Worm (Caenorhabditis elegans) whole organism, L1 larva: ENCODE data around the gene sas-6.
A peak's percentile ranks its signal among the peaks of the same experiment; 100 is the strongest.

ENCODE experiments used
- C04F5.9 ChIP-seq: sonication (generic microtip); optimal IDR thresholded peaks from 2 replicates; lab custom pipeline; 2016; ENCODE audit warnings: missing genetic modification characterization, missing compliant biosample characterization
- C16A3.4 ChIP-seq: fragments of 150-350 bp; optimal IDR thresholded peaks from 2 replicates; lab custom pipeline; 2014; ENCODE audit warnings: missing biosample characterization, missing genetic modification characterization
- C34B4.2 ChIP-seq: sonication (generic microtip); optimal IDR thresholded peaks from 2 replicates; lab custom pipeline; 2017; ENCODE audit warnings: mild to moderate bottlenecking, missing genetic modification characterization, missing compliant biosample characterization
- F16B12.6 ChIP-seq: fragments of 150-350 bp; optimal IDR thresholded peaks from 2 replicates; lab custom pipeline; 2014; ENCODE audit warnings: missing biosample characterization, missing genetic modification characterization
- Y116A8C.19 ChIP-seq: sonication (generic microtip); optimal IDR thresholded peaks from 2 replicates; lab custom pipeline; 2016; ENCODE audit warnings: missing compliant biosample characterization, missing genetic modification characterization, borderline replicate concordance
- aha-1 ChIP-seq: fragments of 150-350 bp; optimal IDR thresholded peaks from 2 replicates; lab custom pipeline; 2014; ENCODE audit warnings: missing biosample characterization, missing genetic modification characterization
- alr-1 ChIP-seq: fragments of 200-800 bp; sonication (Bioruptor generic); optimal IDR thresholded peaks from 2 replicates; lab custom pipeline; 2018; ENCODE audit warnings: borderline replicate concordance, mild to moderate bottlenecking, missing genetic modification characterization, missing compliant biosample characterization
- aly-2 ChIP-seq: fragments of 150-350 bp; optimal IDR thresholded peaks from 2 replicates; lab custom pipeline; 2014; ENCODE audit warnings: missing biosample characterization, missing genetic modification characterization
- ama-1 ChIP-seq: fragments of 150-350 bp; optimal IDR thresholded peaks from 2 replicates; lab custom pipeline; 2014
- ceh-88 ChIP-seq: fragments of 200-800 bp; sonication (Bioruptor generic); IDR thresholded peaks from 2 replicates; pipeline ENCODE4 v1.3.6; 2022; ENCODE audit warnings: missing genetic modification characterization, missing compliant biosample characterization
- ceh-90 ChIP-seq: sonication (generic microtip); optimal IDR thresholded peaks from 2 replicates; lab custom pipeline; 2016; ENCODE audit warnings: missing genetic modification characterization, missing compliant biosample characterization
- ces-1 ChIP-seq: fragments of 150-350 bp; optimal IDR thresholded peaks from 2 replicates; lab custom pipeline; 2014; ENCODE audit warnings: missing biosample characterization, missing genetic modification reagents, missing genetic modification characterization
- dpl-1 ChIP-seq, 3 experiments: fragments of 150-350 bp in 2 of 3; sonication (generic microtip) in 1 of 3; optimal IDR thresholded peaks; 2 replicates each; lab custom pipeline; 2014 to 2017; ENCODE audit warnings: missing biosample characterization in 3 of 3, missing genetic modification characterization in 3 of 3, missing genetic modification reagents in 3 of 3
- dsc-1 ChIP-seq: sonication (generic microtip); optimal IDR thresholded peaks from 2 replicates; lab custom pipeline; 2016; ENCODE audit warnings: mild to moderate bottlenecking, missing genetic modification characterization, missing compliant biosample characterization
- efl-1 ChIP-seq, 4 experiments: fragments of 150-350 bp; optimal IDR thresholded peaks in 3 of 4; peaks in 1 of 4; 1 replicate in 1 of 4; 2 replicates in 3 of 4; lab custom pipeline; 2014; ENCODE audit warnings: missing biosample characterization in 2 of 4, missing genetic modification characterization in 2 of 4, missing genetic modification reagents in 2 of 4
- egl-13 ChIP-seq: sonication (generic microtip); optimal IDR thresholded peaks from 2 replicates; lab custom pipeline; 2016; ENCODE audit warnings: missing genotype, missing genetic modification reagents, missing genetic modification characterization, missing compliant biosample characterization
- elt-3 ChIP-seq, 6 experiments: fragments of 150-350 bp in 1 of 6; sonication (generic microtip); optimal IDR thresholded peaks; 2 replicates each; lab custom pipeline; 2017 to 2018; ENCODE audit warnings: missing biosample characterization in 6 of 6, missing genetic modification characterization in 6 of 6, inconsistent platforms in 1 of 6
- ets-5 ChIP-seq: fragments of 200-800 bp; sonication (Bioruptor generic); IDR thresholded peaks from 2 replicates; pipeline ENCODE4 v1.3.6; 2022; ENCODE audit warnings: missing genetic modification characterization, missing compliant biosample characterization
- fkh-10 ChIP-seq: sonication (generic microtip); optimal IDR thresholded peaks from 2 replicates; lab custom pipeline; 2017; ENCODE audit warnings: missing biosample characterization, missing genetic modification reagents, missing genetic modification characterization
- fkh-4 ChIP-seq: sonication (generic microtip); optimal IDR thresholded peaks from 2 replicates; lab custom pipeline; 2016; ENCODE audit warnings: missing compliant biosample characterization, missing genetic modification characterization, borderline replicate concordance
- fkh-8 ChIP-seq: sonication (generic microtip); optimal IDR thresholded peaks from 2 replicates; lab custom pipeline; 2016; ENCODE audit warnings: mild to moderate bottlenecking, missing genetic modification characterization, missing compliant biosample characterization
- fos-1 ChIP-seq: fragments of 150-350 bp; optimal IDR thresholded peaks from 2 replicates; lab custom pipeline; 2014; ENCODE audit warnings: missing biosample characterization, missing genetic modification characterization
- hlh-4 ChIP-seq: sonication (generic microtip); optimal IDR thresholded peaks from 2 replicates; lab custom pipeline; 2016; ENCODE audit warnings: mild to moderate bottlenecking, missing genetic modification characterization, missing compliant biosample characterization
- hpl-2 ChIP-seq: fragments of 150-350 bp; optimal IDR thresholded peaks from 2 replicates; lab custom pipeline; 2014; ENCODE audit warnings: missing biosample characterization, missing genetic modification reagents, missing genetic modification characterization
- irx-1 ChIP-seq: sonication (generic microtip); optimal IDR thresholded peaks from 2 replicates; lab custom pipeline; 2016; ENCODE audit warnings: missing genetic modification characterization, missing compliant biosample characterization
- jun-1 ChIP-seq: fragments of 150-350 bp; optimal IDR thresholded peaks from 2 replicates; lab custom pipeline; 2014; ENCODE audit warnings: missing biosample characterization, missing genetic modification reagents, missing genetic modification characterization
- lin-13 ChIP-seq: fragments of 150-350 bp; optimal IDR thresholded peaks from 2 replicates; lab custom pipeline; 2014; ENCODE audit warnings: missing biosample characterization, missing genetic modification reagents, missing genetic modification characterization
- lin-15B ChIP-seq: fragments of 150-350 bp; sonication (generic microtip); optimal IDR thresholded peaks from 3 replicates; lab custom pipeline; 2014; ENCODE audit warnings: missing biosample characterization, missing genetic modification characterization
- lin-35 ChIP-seq, 2 experiments: fragments of 150-350 bp; optimal IDR thresholded peaks; 2 replicates each; lab custom pipeline; 2014; ENCODE audit warnings: missing biosample characterization in 2 of 2, missing genetic modification characterization in 2 of 2, missing genetic modification reagents in 2 of 2
- mef-2 ChIP-seq: fragments of 150-350 bp; optimal IDR thresholded peaks from 2 replicates; lab custom pipeline; 2014; ENCODE audit warnings: missing biosample characterization, missing genetic modification characterization
- nhr-11 ChIP-seq: fragments of 150-350 bp; optimal IDR thresholded peaks from 2 replicates; lab custom pipeline; 2014; ENCODE audit warnings: missing biosample characterization, missing genetic modification characterization
- nhr-12 ChIP-seq: sonication (generic microtip); optimal IDR thresholded peaks from 2 replicates; lab custom pipeline; 2017; ENCODE audit warnings: missing biosample characterization, missing genetic modification characterization
- nhr-19 ChIP-seq: fragments of 200-800 bp; sonication (Bioruptor generic); conservative IDR thresholded peaks from 2 replicates; pipeline ENCODE4 v1.3.6; 2022; ENCODE audit warnings: missing genetic modification characterization, missing compliant biosample characterization
- nhr-237 ChIP-seq: fragments of 150-350 bp; optimal IDR thresholded peaks from 2 replicates; lab custom pipeline; 2014; ENCODE audit warnings: missing biosample characterization, missing genetic modification characterization
- nhr-28 ChIP-seq: fragments of 150-350 bp; optimal IDR thresholded peaks from 2 replicates; lab custom pipeline; 2014; ENCODE audit warnings: missing biosample characterization, missing genetic modification characterization
- nhr-47 ChIP-seq: sonication (generic microtip); optimal IDR thresholded peaks from 2 replicates; lab custom pipeline; 2016; ENCODE audit warnings: mild to moderate bottlenecking, missing genetic modification characterization, moderate library complexity, missing compliant biosample characterization
- nhr-76 ChIP-seq: sonication (generic microtip); optimal IDR thresholded peaks from 2 replicates; lab custom pipeline; 2017; ENCODE audit warnings: missing biosample characterization, missing genetic modification characterization
- nhr-77 ChIP-seq: fragments of 150-350 bp; optimal IDR thresholded peaks from 2 replicates; lab custom pipeline; 2014; ENCODE audit warnings: missing biosample characterization, missing genetic modification characterization
- nhr-85 ChIP-seq: sonication (generic microtip); peaks from one replicate; lab custom pipeline; 2016; ENCODE audit warnings: missing genetic modification characterization, inconsistent platforms, missing compliant biosample characterization
- nhr-90 ChIP-seq: sonication (generic microtip); optimal IDR thresholded peaks from 2 replicates; lab custom pipeline; 2016; ENCODE audit warnings: mild to moderate bottlenecking, missing genetic modification characterization, missing compliant biosample characterization; ENCODE audit not compliant: poor library complexity
- pag-3 ChIP-seq: sonication (generic microtip); optimal IDR thresholded peaks from 2 replicates; lab custom pipeline; 2017; ENCODE audit warnings: missing genetic modification characterization, mild to moderate bottlenecking, missing compliant biosample characterization, antibody characterized with exemption, borderline replicate concordance; ENCODE audit not compliant: insufficient read depth
- pax-3 ChIP-seq: fragments of 200-800 bp; sonication (Bioruptor generic); optimal IDR thresholded peaks from 2 replicates; lab custom pipeline; 2018; ENCODE audit warnings: mild to moderate bottlenecking, missing genetic modification characterization, moderate library complexity, missing compliant biosample characterization
- rnt-1 ChIP-seq: sonication (generic microtip); optimal IDR thresholded peaks from 2 replicates; lab custom pipeline; 2016; ENCODE audit warnings: mild to moderate bottlenecking, missing genetic modification characterization, moderate library complexity, missing compliant biosample characterization
- snpc-4 ChIP-seq: fragments of 150-350 bp; optimal IDR thresholded peaks from 2 replicates; lab custom pipeline; 2014; ENCODE audit warnings: missing biosample characterization, missing genetic modification characterization
- snu-23 ChIP-seq: sonication (generic microtip); optimal IDR thresholded peaks from 2 replicates; lab custom pipeline; 2016; ENCODE audit warnings: missing genetic modification characterization, missing compliant biosample characterization
- sptf-1 ChIP-seq: fragments of 150-350 bp; optimal IDR thresholded peaks from 2 replicates; lab custom pipeline; 2014; ENCODE audit warnings: missing biosample characterization, missing genetic modification characterization
- tbx-2 ChIP-seq: sonication (generic microtip); optimal IDR thresholded peaks from 2 replicates; lab custom pipeline; 2016; ENCODE audit warnings: missing genetic modification characterization, missing compliant biosample characterization
- unc-130 ChIP-seq: fragments of 150-350 bp; optimal IDR thresholded peaks from 2 replicates; lab custom pipeline; 2017; ENCODE audit warnings: missing biosample characterization, missing genetic modification characterization, inconsistent platforms
- unc-62 ChIP-seq: fragments of 150-350 bp; optimal IDR thresholded peaks from 2 replicates; lab custom pipeline; 2014; ENCODE audit warnings: missing biosample characterization, missing genetic modification reagents, missing genetic modification characterization
- unc-98 ChIP-seq: fragments of 200-800 bp; sonication (Bioruptor generic); IDR thresholded peaks from 2 replicates; pipeline ENCODE4 v1.3.6; 2022; ENCODE audit warnings: missing genetic modification characterization, missing compliant biosample characterization
- ztf-11 ChIP-seq, 2 experiments: sonication (generic microtip); optimal IDR thresholded peaks; 2 replicates each; lab custom pipeline; 2016 to 2017; ENCODE audit warnings: missing genetic modification characterization in 2 of 2, missing biosample characterization in 1 of 2, missing compliant biosample characterization in 1 of 2
- ztf-4 ChIP-seq: fragments of 150-350 bp; optimal IDR thresholded peaks from 2 replicates; lab custom pipeline; 2014; ENCODE audit warnings: missing biosample characterization, missing genetic modification characterization

The sas-6 gene

ce11 chrIV:13783237-13784012, 5.1 kb downstream of the sas-6 start, which contains the start of gene iscu-1 (continued):
- TF ChIP-seq alr-1 (tag; lab: Kevin White, UChicago): no peak
- no peak for TF ChIP-seq ama-1 (lab: Kevin White, UChicago)
- TF ChIP-seq nhr-90 (tag; lab: Kevin White, UChicago): peak; percentile 22
- TF ChIP-seq snu-23 (GFP tag; lab: Kevin White, UChicago): peak; percentile 59
- TF ChIP-seq nhr-28: no peak
- TF ChIP-seq hpl-2 (GFP tag; lab: Kevin White, UChicago): no peak
- no peak for TF ChIP-seq ces-1 (GFP tag; lab: Kevin White, UChicago)
- TF ChIP-seq sptf-1: no peak
- no peak for TF ChIP-seq nhr-76 (tag; lab: Kevin White, UChicago)
- TF ChIP-seq nhr-19 (GFP tag; lab: Robert Waterston, UW): no peak
- TF ChIP-seq aha-1: no peak
- peak; percentile 49 for TF ChIP-seq nhr-47 (tag; lab: Kevin White, UChicago)
- peak; percentile 21 to 59 (median 49) for TF ChIP-seq dpl-1 (GFP tag; optimal IDR thresholded peaks at IDR 0.05; lab: Kevin White, UChicago)
- TF ChIP-seq unc-98 (GFP tag; lab: Robert Waterston, UW): no peak
- TF ChIP-seq snpc-4 (tag; lab: Kevin White, UChicago): no peak
- peak; percentile 0 for TF ChIP-seq dsc-1 (tag; lab: Kevin White, UChicago)
- TF ChIP-seq nhr-237: no peak
- TF ChIP-seq unc-62 (GFP tag; lab: Kevin White, UChicago): no peak
- TF ChIP-seq lin-13 (GFP tag; lab: Kevin White, UChicago): peak; percentile 39
- no peak for TF ChIP-seq ztf-4 (tag; lab: Kevin White, UChicago)
- TF ChIP-seq lin-35 (GFP tag; optimal IDR thresholded peaks at IDR 0.05; lab: Kevin White, UChicago): peak; percentile 40 to 59
- peak; percentile 34 for TF ChIP-seq fkh-8 (tag; lab: Kevin White, UChicago)
- no peak for TF ChIP-seq nhr-77 (tag; lab: Kevin White, UChicago)
- TF ChIP-seq ets-5 (GFP tag; lab: Robert Waterston, UW): no peak
- no peak for TF ChIP-seq fkh-10
- no peak for TF ChIP-seq mef-2 (tag; lab: Kevin White, UChicago)
- peak in 1 of 6 experiments; percentile 13 for TF ChIP-seq elt-3 (tag; optimal IDR thresholded peaks at IDR 0.05; lab: Kevin White, UChicago)
- no peak for TF ChIP-seq nhr-85 (tag; lab: Kevin White, UChicago)
- no peak for TF ChIP-seq pag-3 (tag; lab: Kevin White, UChicago)
- no peak for TF ChIP-seq ceh-88 (GFP tag; lab: Robert Waterston, UW)
- no peak for TF ChIP-seq pax-3 (tag; lab: Kevin White, UChicago)
- peak; percentile 76 for TF ChIP-seq rnt-1 (tag; lab: Kevin White, UChicago)
- no peak for TF ChIP-seq C04F5.9 (tag; lab: Kevin White, UChicago)
- TF ChIP-seq F16B12.6 (tag; lab: Kevin White, UChicago): peak; percentile 33
- TF ChIP-seq Y116A8C.19 (tag; lab: Kevin White, UChicago): no peak
- TF ChIP-seq lin-15B (tag; lab: Kevin White, UChicago): peak; percentile 36
- no peak for TF ChIP-seq nhr-11 (tag; lab: Kevin White, UChicago)
- no peak for TF ChIP-seq aly-2
- peak; percentile 41 for TF ChIP-seq tbx-2 (tag; lab: Kevin White, UChicago)
- TF ChIP-seq ceh-90: peak; percentile 72
- TF ChIP-seq nhr-12 (tag; lab: Kevin White, UChicago): no peak
- no peak for TF ChIP-seq irx-1
- peak; percentile 34 to 40 for TF ChIP-seq efl-1 (optimal IDR thresholded peaks at IDR 0.05; lab: Kevin White, UChicago)
- peak; percentile 50 to 88 for TF ChIP-seq efl-1 (GFP tag; optimal IDR thresholded peaks at IDR 0.05 in 1 of 2; lab: Kevin White, UChicago)
- no peak for TF ChIP-seq fos-1 (tag; lab: Kevin White, UChicago)
- TF ChIP-seq hlh-4 (tag; lab: Kevin White, UChicago): no peak
- no peak for TF ChIP-seq C34B4.2 (tag; lab: Kevin White, UChicago)
- TF ChIP-seq ztf-11 (tag; optimal IDR thresholded peaks at IDR 0.05; lab: Kevin White, UChicago): no peak
- no peak for TF ChIP-seq jun-1
- TF ChIP-seq C16A3.4 (tag; lab: Kevin White, UChicago): no peak
- peak; percentile 16 for TF ChIP-seq egl-13 (tag; lab: Kevin White, UChicago)
- TF ChIP-seq fkh-4 (tag; lab: Kevin White, UChicago): peak; percentile 44
- peak; percentile 1 for TF ChIP-seq unc-130 (tag; lab: Kevin White, UChicago)
